Fruit fly (Drosophila melanogaster) whole organism, embryonic: ENCODE data around the gene CG42764.
"Not testable (repeated sequence)": the region's sequence is repeated elsewhere in the genome, so short reads cannot be mapped to it uniquely, and the experiment has no call there.

ENCODE experiments used
- CG12659 ChIP-seq: fragments of 200-800 bp; sonication (Bioruptor generic); optimal IDR thresholded peaks from 3 replicates; lab custom pipeline; 2017; ENCODE audit warnings: mild to moderate bottlenecking, missing biosample characterization, missing genetic modification reagents, missing genetic modification characterization
- CG1602 ChIP-seq: fragments of 200-800 bp; sonication (Bioruptor generic); optimal IDR thresholded peaks from 3 replicates; lab custom pipeline; 2016; ENCODE audit warnings: missing biosample characterization, missing genetic modification characterization
- CG18619 ChIP-seq: fragments of 200-800 bp; sonication (Bioruptor generic); optimal IDR thresholded peaks from 3 replicates; lab custom pipeline; 2017; ENCODE audit warnings: missing biosample characterization, mild to moderate bottlenecking, missing genetic modification characterization
- CG4617 ChIP-seq: fragments of 200-800 bp; sonication (Bioruptor generic); optimal IDR thresholded peaks from 3 replicates; lab custom pipeline; 2016; ENCODE audit warnings: missing biosample characterization, missing genetic modification characterization, borderline replicate concordance
- Chrac-16 ChIP-seq: fragments of 200-800 bp; sonication (Bioruptor generic); optimal IDR thresholded peaks from 3 replicates; lab custom pipeline; 2016; ENCODE audit warnings: missing biosample characterization, missing genetic modification characterization
- HLHmδ ChIP-seq: fragments of 200-800 bp; sonication (Bioruptor generic); optimal IDR thresholded peaks from 2 replicates; lab custom pipeline; 2018; ENCODE audit warnings: missing biosample characterization, mild to moderate bottlenecking, missing genetic modification characterization, moderate library complexity
- Meics ChIP-seq: fragments of 200-800 bp; sonication (Bioruptor generic); optimal IDR thresholded peaks from 2 replicates; lab custom pipeline; 2017; ENCODE audit warnings: missing biosample characterization, mild to moderate bottlenecking, missing genetic modification characterization
- Scr ChIP-seq: fragments of 200-800 bp; sonication (Bioruptor generic); IDR thresholded peaks from 2 replicates; pipeline ENCODE4 v1.3.6; 2022; ENCODE audit warnings: missing biosample characterization, missing genetic modification characterization; ENCODE audit not compliant: partially characterized antibody
- gfzf ChIP-seq: fragments of 200-800 bp; sonication (Bioruptor generic); optimal IDR thresholded peaks from 2 replicates; lab custom pipeline; 2016; ENCODE audit warnings: missing biosample characterization, mild to moderate bottlenecking, missing genetic modification characterization, moderate library complexity
- lilli ChIP-seq: fragments of 200-800 bp; sonication (Bioruptor generic); optimal IDR thresholded peaks from 3 replicates; lab custom pipeline; 2016; ENCODE audit warnings: missing biosample characterization, missing genetic modification characterization
- tx ChIP-seq: fragments of 200-800 bp; sonication (Bioruptor generic); optimal IDR thresholded peaks from 2 replicates; lab custom pipeline; 2016; ENCODE audit warnings: missing biosample characterization, missing genetic modification characterization

dm6 chr3L:20503886-20504285, 38.0 kb upstream of the CG42764 start, which contains the start of gene CG17637:
- not testable (repeated sequence) for TF ChIP-seq gfzf (GFP tag; lab: Kevin White, UChicago); Chrac-16 (GFP tag; lab: Kevin White, UChicago); HLHmδ (GFP tag; lab: Kevin White, UChicago); CG18619 (GFP tag; lab: Kevin White, UChicago); Meics; CG12659; CG4617 (GFP tag; lab: Kevin White, UChicago); lilli; CG1602; Scr; tx
